Fruit fly (Drosophila melanogaster) whole organism, wandering third instar larva: ENCODE results near the gene FIG4.

Experiments
- CG32264 ChIP-seq: fragments of 200-800 bp; sonication (Bioruptor generic); optimal IDR thresholded peaks from 2 replicates; lab custom pipeline; 2016; ENCODE audit warnings: missing biosample characterization, missing genetic modification characterization
- CG9705 ChIP-seq: fragments of 200-800 bp; sonication (Bioruptor generic); optimal IDR thresholded peaks from 2 replicates; lab custom pipeline; 2018; ENCODE audit warnings: missing biosample characterization, mild to moderate bottlenecking, missing genetic modification characterization
- CrebA ChIP-seq: fragments of 200-800 bp; sonication (Bioruptor generic); optimal IDR thresholded peaks from 2 replicates; lab custom pipeline; 2016; ENCODE audit warnings: missing biosample characterization, mild to moderate bottlenecking, missing genetic modification characterization, borderline replicate concordance
- Dif ChIP-seq: fragments of 200-275, 200-300 bp; sonication (Bioruptor generic); optimal IDR thresholded peaks from 2 replicates; lab custom pipeline; 2018; ENCODE audit warnings: missing biosample characterization, missing genetic modification characterization; ENCODE audit not compliant: partially characterized antibody
- GATAd ChIP-seq: sonication (Bioruptor generic); optimal IDR thresholded peaks from 2 replicates; lab custom pipeline; 2016; ENCODE audit warnings: missing biosample characterization, missing genetic modification characterization
- HLH106 ChIP-seq: fragments of 200-800 bp; optimal IDR thresholded peaks from 3 replicates; lab custom pipeline; 2019; ENCODE audit warnings: missing biosample characterization, mild to moderate bottlenecking, missing genetic modification characterization, moderate library complexity
- Hnf4 ChIP-seq: fragments of 200-800 bp; sonication (Bioruptor generic); optimal IDR thresholded peaks from 2 replicates; lab custom pipeline; 2016; ENCODE audit warnings: missing biosample characterization, mild to moderate bottlenecking, missing genetic modification characterization
- Jra ChIP-seq: sonication (Bioruptor generic); optimal IDR thresholded peaks from 2 replicates; lab custom pipeline; 2016; ENCODE audit warnings: missing biosample characterization, missing genetic modification characterization
- Mio ChIP-seq: sonication (Bioruptor generic); optimal IDR thresholded peaks from 2 replicates; lab custom pipeline; 2016; ENCODE audit warnings: missing biosample characterization, missing genetic modification characterization
- Myc ChIP-seq: fragments of >200 bp; optimal IDR thresholded peaks from 2 replicates; lab custom pipeline; 2017
- N ChIP-seq: fragments of >200 bp; optimal IDR thresholded peaks from 2 replicates; lab custom pipeline; 2018; ENCODE audit warnings: missing biosample characterization, missing external identifiers, missing genetic modification characterization
- OdsH ChIP-seq: fragments of 200-800 bp; sonication (Bioruptor generic); optimal IDR thresholded peaks from 2 replicates; lab custom pipeline; 2016; ENCODE audit warnings: missing biosample characterization, mild to moderate bottlenecking, missing genetic modification characterization
- Rel ChIP-seq, 2 experiments: fragments of 200-800 bp; sonication (Bioruptor generic) in 1 of 2; optimal IDR thresholded peaks; 2 replicates in 1 of 2; 3 replicates in 1 of 2; lab custom pipeline; 2016 to 2019; ENCODE audit warnings: mild to moderate bottlenecking in 2 of 2, missing biosample characterization in 2 of 2, missing genetic modification characterization in 2 of 2, moderate library complexity in 1 of 2
- Sp1 ChIP-seq: fragments of 200-800 bp; sonication (Bioruptor generic); optimal IDR thresholded peaks from 3 replicates; lab custom pipeline; 2019; ENCODE audit warnings: missing biosample characterization, mild to moderate bottlenecking, missing genetic modification characterization, moderate library complexity
- brk ChIP-seq: fragments of 200-800 bp; sonication (Bioruptor generic); optimal IDR thresholded peaks from 2 replicates; lab custom pipeline; 2016; ENCODE audit warnings: missing biosample characterization, mild to moderate bottlenecking, missing genetic modification characterization
- dl ChIP-seq, 2 experiments: fragments of 175-275, 200-275 bp in 1 of 2; fragments of 200-275 bp in 1 of 2; sonication (Bioruptor generic); optimal IDR thresholded peaks; lab custom pipeline; 2018; ENCODE audit warnings: mild to moderate bottlenecking in 2 of 2, missing biosample characterization in 2 of 2, missing genetic modification characterization in 2 of 2, moderate library complexity in 2 of 2; ENCODE audit not compliant: partially characterized antibody in 2 of 2, insufficient read depth in 1 of 2
- dmrt93B ChIP-seq: fragments of 200-800 bp; sonication (Bioruptor generic); optimal IDR thresholded peaks from 2 replicates; lab custom pipeline; 2018; ENCODE audit warnings: missing biosample characterization, mild to moderate bottlenecking, missing genetic modification characterization
- dsf ChIP-seq: sonication (Bioruptor generic); optimal IDR thresholded peaks from 2 replicates; lab custom pipeline; 2016; ENCODE audit warnings: missing biosample characterization, missing genetic modification characterization, borderline replicate concordance
- foxo ChIP-seq, 2 experiments: fragments of 200-800 bp; sonication (Bioruptor generic); optimal IDR thresholded peaks; 2 replicates in 1 of 2; 3 replicates in 1 of 2; lab custom pipeline; 2016 to 2017; ENCODE audit warnings: missing biosample characterization in 2 of 2, missing genetic modification characterization in 2 of 2
- fru ChIP-seq: fragments of 200-800 bp; sonication (Bioruptor generic); optimal IDR thresholded peaks from 3 replicates; lab custom pipeline; 2016; ENCODE audit warnings: missing biosample characterization, mild to moderate bottlenecking, missing genetic modification characterization
- h ChIP-seq: fragments of 200-800 bp; sonication (Bioruptor generic); optimal IDR thresholded peaks from 3 replicates; lab custom pipeline; 2016; ENCODE audit warnings: missing biosample characterization, mild to moderate bottlenecking, missing genetic modification characterization
- lola ChIP-seq: fragments of >200 bp; optimal IDR thresholded peaks from 2 replicates; lab custom pipeline; 2017; ENCODE audit warnings: missing biosample characterization, missing genetic modification characterization
- psq ChIP-seq: fragments of 200-800 bp; sonication (Bioruptor generic); optimal IDR thresholded peaks from 3 replicates; lab custom pipeline; 2017; ENCODE audit warnings: missing biosample characterization, mild to moderate bottlenecking, missing genetic modification characterization, moderate library complexity
- rgr ChIP-seq: fragments of 200-800 bp; sonication (Bioruptor generic); optimal IDR thresholded peaks from 3 replicates; lab custom pipeline; 2016; ENCODE audit warnings: missing biosample characterization, mild to moderate bottlenecking, missing genetic modification characterization
- sv ChIP-seq: fragments of 200-800 bp; sonication (Bioruptor generic); optimal IDR thresholded peaks from 3 replicates; lab custom pipeline; 2016; ENCODE audit warnings: missing biosample characterization, missing genetic modification characterization
- usp ChIP-seq: fragments of >200 bp; optimal IDR thresholded peaks from 2 replicates; lab custom pipeline; 2017; ENCODE audit warnings: missing biosample characterization, missing genetic modification characterization
- woc ChIP-seq: sonication (Bioruptor generic); optimal IDR thresholded peaks from 2 replicates; lab custom pipeline; 2016; ENCODE audit warnings: missing biosample characterization, mild to moderate bottlenecking, missing genetic modification characterization

Gene FIG4

DNA sequence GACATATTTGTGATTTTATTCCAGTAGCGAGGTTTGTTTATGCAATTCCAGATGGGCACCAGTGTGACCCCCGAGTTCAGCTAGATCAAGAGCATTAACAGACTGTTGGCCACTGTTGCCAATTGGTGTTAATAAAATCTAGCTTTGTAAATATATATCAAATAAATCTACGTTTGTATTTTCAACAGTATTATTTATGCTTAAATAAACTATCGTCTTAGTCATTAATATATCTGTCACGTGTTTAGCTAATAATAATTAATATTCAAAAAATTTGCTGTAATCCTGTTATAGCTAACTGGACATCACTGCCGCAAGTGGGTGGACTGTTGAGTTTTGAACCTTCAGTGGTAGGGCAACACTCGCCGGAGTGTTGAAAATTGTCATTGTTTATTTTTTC lies 5.4 kb upstream of the FIG4 start, which contains the start of the genes mRpL27 and CG15435:
mRpL27 (minus strand) TSS at position 96 of the 400 bp plus-strand sequence.
CG15435 (plus strand) TSS at position 187 of the 400 bp plus-strand sequence.
- TF ChIP-seq dl (GFP tag; optimal IDR thresholded peaks at IDR 0.05; lab: Kevin White, UChicago; ENCODE audit: insufficient read depth in 1 of 2, partially characterized antibody in 2 of 2) (no peak), Rel (GFP tag; optimal IDR thresholded peaks at IDR 0.05; lab: Kevin White, UChicago) (no peak), Rel (tag; optimal IDR thresholded peaks at IDR 0.05; lab: Kevin White, UChicago) (peak; percentile 24), GATAd (GFP tag; lab: Kevin White, UChicago) (no peak), OdsH (GFP tag; lab: Kevin White, UChicago) (peak; percentile 7), Dif (GFP tag; lab: Kevin White, UChicago) (no peak), HLH106 (tag; lab: Kevin White, UChicago) (peak; percentile 51), rgr (GFP tag; lab: Kevin White, UChicago) (peak; percentile 15), CG9705 (GFP tag; lab: Kevin White, UChicago) (peak; percentile 48), woc (GFP tag; lab: Kevin White, UChicago) (peak; percentile 87), CG32264 (GFP tag; lab: Kevin White, UChicago) (no peak), lola (no peak), dsf (GFP tag; lab: Kevin White, UChicago) (no peak), h (GFP tag; lab: Kevin White, UChicago) (peak; percentile 31), CrebA (GFP tag; lab: Kevin White, UChicago) (no peak), Sp1 (GFP tag; lab: Kevin White, UChicago) (peak; percentile 20), usp (GFP tag; lab: Kevin White, UChicago) (no peak), foxo (GFP tag; optimal IDR thresholded peaks at IDR 0.05; lab: Kevin White, UChicago) (peak in 1 of 2 experiments; percentile 29), Jra (GFP tag; lab: Kevin White, UChicago) (no peak), Myc (lab: Kevin White, UChicago) (peak; percentile 96)
- TF ChIP-seq, all 38 proteins: peak for 10

DNA sequence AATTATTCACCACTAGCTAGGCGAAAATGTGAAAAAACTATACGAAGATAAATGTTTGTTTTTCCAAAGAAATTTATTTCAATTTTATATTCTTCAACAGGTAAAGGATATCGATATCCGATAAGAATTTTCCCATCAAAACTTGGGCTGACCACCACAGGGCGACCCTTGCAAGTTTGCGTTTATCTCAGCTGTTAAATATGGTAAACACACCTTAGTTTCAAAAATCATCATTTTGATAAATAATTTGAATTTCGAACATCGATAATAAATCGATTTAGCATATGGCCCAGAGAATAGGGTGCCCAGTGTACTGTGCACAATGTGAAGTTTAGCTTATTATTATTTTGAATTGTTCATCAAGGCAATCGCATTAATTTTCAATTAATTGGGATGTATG lies 1.7 kb upstream of the FIG4 start, which contains the start of the genes CG15443 and Paris:
CG15443 (minus strand) TSS at position 125 of the 400 bp plus-strand sequence.
Paris (plus strand) TSS at position 289 of the 400 bp plus-strand sequence.
- no peak for TF ChIP-seq dmrt93B
- TF ChIP-seq sv (GFP tag; lab: Kevin White, UChicago), result no peak
- no peak for TF ChIP-seq Jra (GFP tag; lab: Kevin White, UChicago)
- TF ChIP-seq N (GFP tag; lab: Kevin White, UChicago), result no peak
- peak; percentile 14 for TF ChIP-seq CG9705 (GFP tag; lab: Kevin White, UChicago)
- no peak for TF ChIP-seq brk (GFP tag; lab: Kevin White, UChicago)
- no peak for TF ChIP-seq Rel (GFP tag; optimal IDR thresholded peaks at IDR 0.05; lab: Kevin White, UChicago)
- TF ChIP-seq Rel (tag; optimal IDR thresholded peaks at IDR 0.05; lab: Kevin White, UChicago), result peak; percentile 32
- TF ChIP-seq, all 38 proteins: peak for 2

DNA sequence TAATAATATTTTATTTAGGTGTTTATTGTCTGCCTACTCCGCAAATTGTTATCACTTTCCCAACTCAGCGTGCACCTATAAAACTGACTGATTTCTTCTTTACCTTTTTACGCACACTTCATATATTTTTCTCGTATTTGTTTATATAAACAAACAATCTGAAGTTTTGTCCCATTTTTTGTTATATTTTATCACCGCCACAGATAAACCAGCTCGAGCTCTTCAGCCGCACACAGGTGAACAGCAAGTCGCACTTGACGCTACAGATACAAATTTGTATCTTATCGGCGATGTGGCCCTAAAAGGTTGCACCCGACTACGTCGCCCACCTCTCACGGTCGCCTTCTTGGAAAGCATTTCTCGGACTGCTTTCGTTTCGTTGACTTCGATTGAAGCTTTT lies 10.4 kb downstream of the FIG4 start:
- TF ChIP-seq h (GFP tag; lab: Kevin White, UChicago) (peak; percentile 22), Myc (lab: Kevin White, UChicago) (no peak), dl (GFP tag; optimal IDR thresholded peaks at IDR 0.05; lab: Kevin White, UChicago; ENCODE audit: insufficient read depth in 1 of 2, partially characterized antibody in 2 of 2) (no peak), fru (peak; percentile 23)

DNA sequence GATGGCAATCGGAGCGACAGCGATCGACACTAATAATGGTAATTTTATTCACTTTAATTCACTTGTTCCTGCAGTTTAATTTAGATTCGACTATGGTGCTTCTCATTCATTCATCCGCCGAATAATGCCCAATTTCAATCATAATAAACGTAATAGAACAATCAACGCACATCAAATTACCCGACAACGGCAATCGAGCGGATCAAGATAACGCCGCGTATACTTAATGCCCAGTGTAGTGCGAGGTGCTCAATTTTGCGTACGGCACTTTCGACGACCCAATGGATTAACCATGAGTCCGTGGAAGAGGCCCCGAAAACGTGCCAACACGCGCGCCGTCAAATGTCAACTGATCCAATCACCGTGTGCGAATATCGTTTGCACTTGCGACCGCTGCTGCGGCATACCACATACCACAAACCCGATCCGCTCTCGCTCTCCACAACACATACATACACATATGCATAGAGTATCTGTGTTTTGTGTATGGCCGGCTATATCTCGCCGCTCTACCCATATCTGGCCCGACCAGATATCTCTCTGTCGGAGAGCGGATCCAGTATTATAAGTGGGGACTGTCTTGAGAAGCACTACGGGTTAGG lies 11.8 kb downstream of the FIG4 start, which contains the start of gene ine:
ine (minus strand) TSS at position 351 of the 602 bp plus-strand sequence.
- TF ChIP-seq Mio (no peak), Dif (GFP tag; lab: Kevin White, UChicago) (peak; percentile 28), HLH106 (tag; lab: Kevin White, UChicago) (no peak), h (GFP tag; lab: Kevin White, UChicago) (peak; percentile 52)

DNA sequence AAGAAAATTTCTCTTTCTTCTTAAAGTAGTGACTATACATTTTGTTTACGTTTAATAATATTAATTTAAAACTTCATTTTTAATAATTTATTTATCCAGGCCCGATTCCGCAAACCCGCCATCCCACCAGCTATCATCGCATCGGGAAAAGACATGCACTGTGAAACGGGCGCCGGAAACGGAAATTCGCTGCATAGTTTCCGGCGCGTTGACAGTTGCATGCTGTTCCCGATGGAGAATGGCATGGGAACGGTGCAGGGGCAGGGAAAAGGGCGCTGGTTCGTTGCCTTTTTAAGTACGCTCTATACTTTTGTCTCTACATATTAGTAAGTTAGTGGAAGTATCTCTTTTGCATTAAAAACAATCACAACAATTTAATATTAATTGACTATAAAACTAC lies 13.0 kb downstream of the FIG4 start:
- TF ChIP-seq dmrt93B (no peak), h (GFP tag; lab: Kevin White, UChicago) (no peak), Jra (GFP tag; lab: Kevin White, UChicago) (no peak), psq (GFP tag; lab: Kevin White, UChicago) (no peak), Rel (GFP tag; optimal IDR thresholded peaks at IDR 0.05; lab: Kevin White, UChicago) (no peak), Rel (tag; optimal IDR thresholded peaks at IDR 0.05; lab: Kevin White, UChicago) (no peak), lola (no peak), Hnf4 (GFP tag; lab: Kevin White, UChicago) (no peak), brk (GFP tag; lab: Kevin White, UChicago) (no peak)
